Worm (Caenorhabditis elegans): ENCODE results near the gene C39D10.7.

ce11 chrX:7902976-7903375, 10.8 kb downstream of the C39D10.7 start, which contains the start of gene C39D10.11:
- TF ChIP-seq ama-1 (optimal IDR thresholded peaks at IDR 0.05) (no peak), ceh-13 (GFP tag; optimal IDR thresholded peaks at IDR 0.05) (no peak), tbx-37 (GFP tag; conservative IDR thresholded peaks at IDR 0.05) (no peak), flt-1 (GFP tag; IDR thresholded peaks at IDR 0.05) (no peak), hnd-1 (tag; optimal IDR thresholded peaks at IDR 0.05) (no peak), pes-1 (GFP tag; IDR thresholded peaks at IDR 0.05) (no peak), aly-1 (tag; optimal IDR thresholded peaks at IDR 0.05) (no peak), tbx-11 (GFP tag; IDR thresholded peaks at IDR 0.05) (no peak), hmbx-1 (tag; optimal IDR thresholded peaks at IDR 0.05) (no peak), hmg-4 (GFP tag; optimal IDR thresholded peaks at IDR 0.05) (no peak), scrt-1 (GFP tag; IDR thresholded peaks at IDR 0.05) (no peak), tra-4 (tag; optimal IDR thresholded peaks at IDR 0.05) (no peak), F13C5.2 (tag; optimal IDR thresholded peaks at IDR 0.05) (no peak)
